Worm (Caenorhabditis elegans): ENCODE measurements around the gene ubh-2.

ubh-2 gene

DNA sequence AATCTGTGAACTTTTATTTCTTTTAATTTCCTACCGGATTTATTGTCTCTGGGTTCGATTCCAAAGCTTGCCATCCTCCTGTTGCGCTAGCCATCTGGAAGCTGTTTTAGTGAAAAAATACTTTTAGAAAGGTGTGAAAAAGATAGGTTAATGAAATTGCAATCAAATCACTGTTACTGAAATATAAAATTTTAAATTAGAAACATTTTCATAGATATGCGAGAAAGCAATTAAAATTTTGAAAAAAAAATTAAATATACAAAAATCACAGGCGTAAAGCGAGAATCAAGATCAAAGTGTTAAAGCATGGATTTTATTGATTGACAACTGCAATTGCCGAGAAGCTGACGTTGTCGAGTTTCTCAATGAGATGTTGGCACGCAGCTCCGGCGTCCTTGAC, at the start of gene ubh-2:
ubh-2 (minus strand) TSS at position 101 of the 400 bp plus-strand sequence.
- TF ChIP-seq scrt-1 (GFP tag; IDR thresholded peaks at IDR 0.05) = no peak
- no peak for TF ChIP-seq sea-1 (GFP tag; conservative IDR thresholded peaks at IDR 0.05)
- TF ChIP-seq pes-1 (GFP tag; IDR thresholded peaks at IDR 0.05) = no peak
- no peak for TF ChIP-seq aly-1 (tag; optimal IDR thresholded peaks at IDR 0.05)
- TF ChIP-seq hnd-1 (tag; optimal IDR thresholded peaks at IDR 0.05) = no peak
- TF ChIP-seq B0310.2 (tag; optimal IDR thresholded peaks at IDR 0.05) = no peak
- no peak for TF ChIP-seq ceh-36 (tag; optimal IDR thresholded peaks at IDR 0.05)
- TF ChIP-seq hmg-4 (GFP tag; optimal IDR thresholded peaks at IDR 0.05) = no peak
- TF ChIP-seq tra-4 (tag; optimal IDR thresholded peaks at IDR 0.05) = no peak
- TF ChIP-seq ama-1 (optimal IDR thresholded peaks at IDR 0.05) = no peak
- TF ChIP-seq ceh-13 (GFP tag; optimal IDR thresholded peaks at IDR 0.05) = no peak
- no peak for TF ChIP-seq F13C5.2 (tag; optimal IDR thresholded peaks at IDR 0.05)

DNA sequence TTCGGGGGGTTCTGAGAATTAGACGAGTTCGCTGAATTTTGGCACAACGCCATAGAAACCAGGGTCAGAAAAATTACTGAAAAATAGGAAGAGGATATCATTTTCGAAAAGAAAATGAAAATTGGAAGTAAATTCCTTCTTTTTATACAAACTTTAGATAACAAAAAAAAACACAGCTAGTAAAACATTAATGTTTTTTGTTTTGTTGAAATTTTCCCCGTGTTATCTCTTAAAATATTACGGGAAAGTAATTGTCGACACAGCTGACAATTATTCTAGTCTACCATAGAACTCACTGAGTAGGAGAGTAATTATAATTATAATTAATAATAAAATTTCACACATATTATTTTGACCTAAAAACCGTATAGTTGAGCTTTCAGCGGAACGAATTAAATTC, 49.5 kb upstream of the ubh-2 start, which contains the start of gene spp-26:
spp-26 (minus strand) TSS at position 101 of the 400 bp plus-strand sequence.
- TF ChIP-seq ama-1 (optimal IDR thresholded peaks at IDR 0.05) = no peak
- TF ChIP-seq aly-1 (tag; optimal IDR thresholded peaks at IDR 0.05) = no peak
- TF ChIP-seq tbx-11 (GFP tag; IDR thresholded peaks at IDR 0.05) = no peak
- no peak for TF ChIP-seq tra-4 (tag; optimal IDR thresholded peaks at IDR 0.05)
- no peak for TF ChIP-seq scrt-1 (GFP tag; IDR thresholded peaks at IDR 0.05)
- no peak for TF ChIP-seq B0310.2 (tag; optimal IDR thresholded peaks at IDR 0.05)
- no peak for TF ChIP-seq ceh-36 (tag; optimal IDR thresholded peaks at IDR 0.05)
- no peak for TF ChIP-seq F13C5.2 (tag; optimal IDR thresholded peaks at IDR 0.05)
- no peak for TF ChIP-seq ceh-13 (GFP tag; optimal IDR thresholded peaks at IDR 0.05)
- no peak for TF ChIP-seq flt-1 (GFP tag; IDR thresholded peaks at IDR 0.05)
- TF ChIP-seq hmg-4 (GFP tag; optimal IDR thresholded peaks at IDR 0.05) = no peak
- TF ChIP-seq hnd-1 (tag; optimal IDR thresholded peaks at IDR 0.05) = no peak
- no peak for TF ChIP-seq sea-1 (GFP tag; conservative IDR thresholded peaks at IDR 0.05)
- TF ChIP-seq ets-7 (tag; optimal IDR thresholded peaks at IDR 0.05) = no peak
- no peak for TF ChIP-seq hmbx-1 (tag; optimal IDR thresholded peaks at IDR 0.05)
- TF ChIP-seq pes-1 (GFP tag; IDR thresholded peaks at IDR 0.05) = no peak
- TF ChIP-seq tbx-37 (GFP tag; conservative IDR thresholded peaks at IDR 0.05) = no peak

- TF ChIP-seq hnd-1 (tag; optimal IDR thresholded peaks at IDR 0.05) = no peak
- no peak for TF ChIP-seq tra-4 (tag; optimal IDR thresholded peaks at IDR 0.05)
- no peak for TF ChIP-seq ceh-36 (tag; optimal IDR thresholded peaks at IDR 0.05)
- TF ChIP-seq tbx-11 (GFP tag; IDR thresholded peaks at IDR 0.05) = no peak
- TF ChIP-seq ets-7 (tag; optimal IDR thresholded peaks at IDR 0.05) = no peak
- TF ChIP-seq F13C5.2 (tag; optimal IDR thresholded peaks at IDR 0.05) = no peak
- no peak for TF ChIP-seq B0310.2 (tag; optimal IDR thresholded peaks at IDR 0.05)
- no peak for TF ChIP-seq tbx-37 (GFP tag; conservative IDR thresholded peaks at IDR 0.05)
- TF ChIP-seq ama-1 (optimal IDR thresholded peaks at IDR 0.05) = no peak
Observed at ce11 chrV:6558103-6558502, 48.5 kb upstream of the ubh-2 start, which contains the start of gene spp-20. TSS of gene spp-20 (minus strand) at chrV:6558203.

- no peak for TF ChIP-seq tbx-37 (GFP tag; conservative IDR thresholded peaks at IDR 0.05)
- no peak for TF ChIP-seq ceh-36 (tag; optimal IDR thresholded peaks at IDR 0.05)
- TF ChIP-seq B0310.2 (tag; optimal IDR thresholded peaks at IDR 0.05) = no peak
- TF ChIP-seq tbx-11 (GFP tag; IDR thresholded peaks at IDR 0.05) = no peak
- TF ChIP-seq F13C5.2 (tag; optimal IDR thresholded peaks at IDR 0.05) = no peak
- no peak for TF ChIP-seq ama-1 (optimal IDR thresholded peaks at IDR 0.05)
- no peak for TF ChIP-seq ets-7 (tag; optimal IDR thresholded peaks at IDR 0.05)
- no peak for TF ChIP-seq flt-1 (GFP tag; IDR thresholded peaks at IDR 0.05)
- TF ChIP-seq pes-1 (GFP tag; IDR thresholded peaks at IDR 0.05) = no peak
- TF ChIP-seq tra-4 (tag; optimal IDR thresholded peaks at IDR 0.05) = no peak
- TF ChIP-seq ceh-13 (GFP tag; optimal IDR thresholded peaks at IDR 0.05) = no peak
- TF ChIP-seq hmbx-1 (tag; optimal IDR thresholded peaks at IDR 0.05) = no peak
- TF ChIP-seq scrt-1 (GFP tag; IDR thresholded peaks at IDR 0.05) = no peak
Observed at ce11 chrV:6557035-6557434, 47.4 kb upstream of the ubh-2 start, which contains the start of gene spp-27. TSS of gene spp-27 (minus strand) at chrV:6557135.

ce11 chrV:6554308-6554707, 44.7 kb upstream of the ubh-2 start, which contains the start of gene K04A8.19:
TSS of gene K04A8.19 (minus strand) at chrV:6554408.
- TF ChIP-seq hnd-1 (tag; optimal IDR thresholded peaks at IDR 0.05) (no peak), scrt-1 (GFP tag; IDR thresholded peaks at IDR 0.05) (no peak), hmbx-1 (tag; optimal IDR thresholded peaks at IDR 0.05) (no peak), flt-1 (GFP tag; IDR thresholded peaks at IDR 0.05) (no peak), tbx-11 (GFP tag; IDR thresholded peaks at IDR 0.05) (no peak), ceh-36 (tag; optimal IDR thresholded peaks at IDR 0.05) (no peak), pes-1 (GFP tag; IDR thresholded peaks at IDR 0.05) (no peak), B0310.2 (tag; optimal IDR thresholded peaks at IDR 0.05) (no peak), F13C5.2 (tag; optimal IDR thresholded peaks at IDR 0.05) (no peak), tbx-37 (GFP tag; conservative IDR thresholded peaks at IDR 0.05) (no peak), sea-1 (GFP tag; conservative IDR thresholded peaks at IDR 0.05) (no peak), ama-1 (optimal IDR thresholded peaks at IDR 0.05) (no peak), tra-4 (tag; optimal IDR thresholded peaks at IDR 0.05) (no peak), aly-1 (tag; optimal IDR thresholded peaks at IDR 0.05) (no peak), ets-7 (tag; optimal IDR thresholded peaks at IDR 0.05) (no peak)

DNA sequence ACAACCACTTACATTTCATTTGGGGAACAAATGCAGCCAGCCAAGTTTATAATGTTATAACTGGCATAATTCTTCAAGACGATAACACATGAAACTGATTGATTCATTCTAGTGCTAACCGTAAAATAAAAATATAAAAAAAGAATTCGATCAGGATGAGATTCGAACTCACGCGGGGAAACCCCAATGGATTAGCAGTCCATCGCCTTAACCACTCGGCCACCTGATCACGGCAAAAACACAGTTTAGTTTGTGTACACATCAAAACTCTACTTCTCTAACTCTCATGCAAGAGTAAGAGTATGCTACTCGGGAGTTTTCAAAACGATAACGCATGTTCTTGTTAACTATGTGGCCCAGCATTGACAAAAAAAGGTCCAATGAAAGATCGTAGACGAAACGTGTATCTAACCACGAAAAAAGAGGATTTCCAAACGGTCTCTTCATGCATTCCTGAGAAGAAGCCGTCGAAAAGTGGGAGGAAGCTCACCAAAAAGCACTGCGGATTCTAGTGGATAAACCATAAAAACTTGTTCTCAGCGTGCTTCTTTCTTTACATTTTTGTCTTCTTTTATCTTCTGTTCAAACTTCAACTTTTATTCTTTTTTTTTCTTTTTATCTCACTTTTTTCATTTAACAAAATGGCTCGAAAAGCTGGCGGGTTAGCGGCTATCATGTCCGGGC, 42.2 kb upstream of the ubh-2 start, which contains the start of gene twk-10:
twk-10 (plus strand) TSS at position 634 of the 684 bp plus-strand sequence.
- TF ChIP-seq hmg-4 (GFP tag; optimal IDR thresholded peaks at IDR 0.05) (no peak), F13C5.2 (tag; optimal IDR thresholded peaks at IDR 0.05) (no peak), ceh-36 (tag; optimal IDR thresholded peaks at IDR 0.05) (peak; percentile 23), scrt-1 (GFP tag; IDR thresholded peaks at IDR 0.05) (peak; percentile 62; the same call in 1 of the 2 replicates), flt-1 (GFP tag; IDR thresholded peaks at IDR 0.05) (peak; percentile 48), tbx-37 (GFP tag; conservative IDR thresholded peaks at IDR 0.05) (0 out of 2 replicates have a peak, but pooled peaks have one; percentile 39)

- TF ChIP-seq hnd-1 (tag; optimal IDR thresholded peaks at IDR 0.05) = no peak
- TF ChIP-seq hmg-4 (GFP tag; optimal IDR thresholded peaks at IDR 0.05) = no peak
Observed at ce11 chrV:6549871-6550270, 40.3 kb upstream of the ubh-2 start, which contains the start of gene lipl-4. TSS of gene lipl-4 (plus strand) at chrV:6550171.
